Worm (Caenorhabditis elegans): ENCODE measurements around the gene Y81B9A.3.

DNA sequence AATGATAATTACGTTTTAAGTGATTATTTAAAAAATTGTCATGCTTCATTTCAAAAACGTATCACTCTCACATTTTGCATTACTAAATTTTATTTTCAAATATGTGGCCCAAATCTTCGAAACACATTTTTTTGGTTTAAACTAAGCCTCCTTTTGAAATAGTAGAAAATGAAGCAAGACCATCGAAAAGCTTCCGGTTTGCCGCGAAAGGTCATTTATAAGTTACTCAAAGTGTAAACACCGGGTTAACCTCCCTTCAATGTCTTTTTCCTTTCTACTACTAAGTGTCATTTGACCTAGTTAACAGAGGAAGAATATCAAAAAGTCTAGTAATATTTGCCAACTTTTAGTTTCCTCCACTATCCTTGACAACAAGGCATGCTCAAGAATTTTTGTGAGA is 24.5 kb downstream of the Y81B9A.3 start:
- no peak for TF ChIP-seq egl-27 (tag; optimal IDR thresholded peaks at IDR 0.05)
- TF ChIP-seq mdl-1 (tag; optimal IDR thresholded peaks at IDR 0.05) = no peak

All from whole organism, L2 larva.